Fruit fly (Drosophila melanogaster): ENCODE results near the gene ImpL2.

The ImpL2 gene

dm6 chr3L:4264963-4265362 is 29.0 kb upstream of the ImpL2 start:
- no peak for TF ChIP-seq Asciz (GFP tag; optimal IDR thresholded peaks at IDR 0.05)
- peak; percentile 6 for TF ChIP-seq sens (GFP tag)
- 0 out of 2 replicates have a peak, but pooled peaks have one; percentile 21 for TF ChIP-seq nerfin-2 (GFP tag; IDR thresholded peaks at IDR 0.05; ENCODE audit: partially characterized antibody)
- no peak for TF ChIP-seq CG13296 (GFP tag; optimal IDR thresholded peaks at IDR 0.05)
- no peak for TF ChIP-seq CG31388 (GFP tag; optimal IDR thresholded peaks at IDR 0.05)
- no peak for TF ChIP-seq crc (GFP tag; optimal IDR thresholded peaks at IDR 0.05)
- TF ChIP-seq CG11696 (GFP tag; IDR thresholded peaks at IDR 0.05): peak; percentile 69
- no peak for TF ChIP-seq slp2 (GFP tag; optimal IDR thresholded peaks at IDR 0.05)
- TF ChIP-seq CG17612 (GFP tag; IDR thresholded peaks at IDR 0.05): no peak

dm6 chr3L:4263502-4263901 is 27.6 kb upstream of the ImpL2 start, which contains the start of gene CG1273:
Gene CG1273, plus strand, starts transcription at chr3L:4263719.
- TF ChIP-seq chm (GFP tag; IDR thresholded peaks at IDR 0.05) (peak; percentile 46; the same call in 1 of the 2 replicates), CG11456 (GFP tag; IDR thresholded peaks at IDR 0.05) (no peak), gcm (GFP tag; optimal IDR thresholded peaks at IDR 0.05) (no peak), CG10462 (GFP tag; optimal IDR thresholded peaks at IDR 0.05) (peak; percentile 27), CG7786 (GFP tag; optimal IDR thresholded peaks at IDR 0.05) (no peak), Neu2 (GFP tag; optimal IDR thresholded peaks at IDR 0.05; ENCODE audit: borderline replicate concordance) (no peak), Optix (GFP tag; IDR thresholded peaks at IDR 0.05) (no peak), usp (GFP tag; optimal IDR thresholded peaks at IDR 0.05) (no peak), Deaf1 (tag; optimal IDR thresholded peaks at IDR 0.05) (no peak), CG3995 (GFP tag; optimal IDR thresholded peaks at IDR 0.05) (no peak), vvl (GFP tag; IDR thresholded peaks at IDR 0.05) (0 out of 2 replicates have a peak, but pooled peaks have one; percentile 47), fd3F (GFP tag; optimal IDR thresholded peaks at IDR 0.05) (no peak), seq (GFP tag; IDR thresholded peaks at IDR 0.05) (no peak), CG1792 (GFP tag; optimal IDR thresholded peaks at IDR 0.05) (no peak), aop (GFP tag; IDR thresholded peaks at IDR 0.05) (no peak), Ravus (GFP tag; IDR thresholded peaks at IDR 0.05) (no peak), pita (GFP tag; optimal IDR thresholded peaks at IDR 0.05) (no peak), Trl (optimal IDR thresholded peaks at IDR 0.05) (peak in 1 of 2 experiments; percentile 64), Trl (GFP tag; optimal IDR thresholded peaks at IDR 0.05) (no peak), CG3163 (GFP tag; optimal IDR thresholded peaks at IDR 0.05) (peak; percentile 67), CG12155 (GFP tag; optimal IDR thresholded peaks at IDR 0.05) (no peak), sens (GFP tag) (peak; percentile 67), Scr (GFP tag; IDR thresholded peaks at IDR 0.05; ENCODE audit: partially characterized antibody) (no peak), CG7357 (GFP tag; IDR thresholded peaks at IDR 0.05) (no peak), CG15073 (GFP tag; optimal IDR thresholded peaks at IDR 0.05) (no peak), ci (GFP tag; IDR thresholded peaks at IDR 0.05) (0 out of 3 replicates have a peak, but pooled peaks have one; percentile 9), oc (tag; optimal IDR thresholded peaks at IDR 0.05) (peak; percentile 55), Kr (GFP tag; optimal IDR thresholded peaks at IDR 0.05) (no peak), sqz (GFP tag; optimal IDR thresholded peaks at IDR 0.05) (no peak), Jarid2 (GFP tag; optimal IDR thresholded peaks at IDR 0.05) (peak; percentile 28), Blimp-1 (GFP tag; optimal IDR thresholded peaks at IDR 0.05) (peak; percentile 76), CG10654 (GFP tag; optimal IDR thresholded peaks at IDR 0.05) (no peak), CG6791 (GFP tag; IDR thresholded peaks at IDR 0.05; ENCODE audit: partially characterized antibody) (peak; percentile 47; the same call in 1 of the 3 replicates), Ets97D (GFP tag; optimal IDR thresholded peaks at IDR 0.05) (no peak), CG4820 (GFP tag; optimal IDR thresholded peaks at IDR 0.05) (no peak), CG14965 (GFP tag; optimal IDR thresholded peaks at IDR 0.05; ENCODE audit: borderline replicate concordance) (no peak), tll (GFP tag; optimal IDR thresholded peaks at IDR 0.05) (no peak), CG12299 (tag; optimal IDR thresholded peaks at IDR 0.05) (no peak), tna (GFP tag; IDR thresholded peaks at IDR 0.05; ENCODE audit: partially characterized antibody) (no peak), ara (GFP tag; IDR thresholded peaks at IDR 0.05) (peak; percentile 48; the same call in 1 of the 2 replicates), CG11696 (GFP tag; IDR thresholded peaks at IDR 0.05) (no peak), Aef1 (GFP tag; IDR thresholded peaks at IDR 0.05) (no peak), ro (GFP tag; IDR thresholded peaks at IDR 0.05) (no peak)

All from whole organism, embryonic.